Fruit fly (Drosophila melanogaster): Measurements from ENCODE around the gene Pli.

Pli gene

DNA sequence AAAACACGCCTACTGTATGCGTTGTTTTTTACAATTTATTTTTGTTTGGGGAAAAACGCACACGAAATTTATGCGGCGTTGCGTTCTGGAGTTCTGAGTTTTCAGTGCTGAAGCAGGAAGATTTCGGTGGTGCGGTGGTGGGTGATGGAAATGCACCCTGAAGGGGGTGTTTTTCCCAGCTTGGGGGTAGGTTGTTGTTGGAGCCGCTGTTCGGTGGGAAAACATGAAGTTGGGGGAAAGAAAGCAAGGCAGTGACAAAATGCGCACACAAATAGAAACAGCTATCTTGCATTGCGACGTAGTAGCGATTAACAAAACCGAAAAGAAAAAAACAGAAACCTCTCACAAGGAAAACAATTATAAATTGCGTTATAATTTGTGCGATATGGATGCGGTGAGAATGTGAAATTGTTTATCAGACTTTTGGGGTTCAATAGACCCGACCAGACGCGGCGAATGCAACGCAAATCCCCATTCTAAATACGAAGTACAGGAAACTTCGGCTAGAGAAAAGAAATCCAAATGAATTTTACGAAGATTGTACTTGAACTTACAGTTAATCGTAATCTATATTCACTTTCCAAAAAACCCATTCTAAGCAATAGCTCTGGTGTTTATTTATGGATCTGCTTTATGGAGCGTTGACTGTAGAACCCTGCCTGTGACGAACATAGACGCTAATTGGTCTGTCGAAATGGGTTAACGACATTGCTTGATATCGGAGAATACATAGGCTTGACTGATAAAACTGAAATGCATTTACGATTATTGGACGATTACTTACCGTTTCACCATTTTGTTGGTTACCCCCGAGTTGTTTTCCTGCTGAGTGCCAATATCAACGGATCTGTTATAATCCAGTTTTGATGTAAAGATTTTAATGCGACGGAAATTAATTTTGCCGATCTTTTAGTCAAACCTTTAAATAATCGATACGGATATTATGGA is 1.3 kb downstream of the Pli start (continued):
- no peak for TF ChIP-seq CG18764 (GFP tag; optimal IDR thresholded peaks at IDR 0.05)
- TF ChIP-seq Atf6 (GFP tag; IDR thresholded peaks at IDR 0.05), result peak; percentile 22; the same call in 1 of the 2 replicates
- no peak for TF ChIP-seq ab (GFP tag; optimal IDR thresholded peaks at IDR 0.05)
- TF ChIP-seq D19B (GFP tag; optimal IDR thresholded peaks at IDR 0.05), result no peak
- no peak for TF ChIP-seq Mes4 (GFP tag; optimal IDR thresholded peaks at IDR 0.05)
- TF ChIP-seq CG2712 (tag; optimal IDR thresholded peaks at IDR 0.05), result peak; percentile 36
- TF ChIP-seq CG30020 (tag; optimal IDR thresholded peaks at IDR 0.05), result no peak
- no peak for TF ChIP-seq esg (GFP tag; conservative IDR thresholded peaks at IDR 0.05)
- no peak for TF ChIP-seq CG1529 (GFP tag; optimal IDR thresholded peaks at IDR 0.05)
- TF ChIP-seq exex (tag; optimal IDR thresholded peaks at IDR 0.05), result no peak
- TF ChIP-seq CG2202 (tag; optimal IDR thresholded peaks at IDR 0.05), result peak; percentile 24
- TF ChIP-seq NFAT (GFP tag; IDR thresholded peaks at IDR 0.05), result no peak
- no peak for TF ChIP-seq Chrac-16 (GFP tag; optimal IDR thresholded peaks at IDR 0.05)
- no peak for TF ChIP-seq Hmx (GFP tag; optimal IDR thresholded peaks at IDR 0.05)
- no peak for TF ChIP-seq Taf1 (GFP tag; IDR thresholded peaks at IDR 0.05)
- TF ChIP-seq CG6765 (GFP tag; optimal IDR thresholded peaks at IDR 0.05), result no peak
- TF ChIP-seq trem (tag; optimal IDR thresholded peaks at IDR 0.05), result no peak
- TF ChIP-seq lbe (GFP tag; optimal IDR thresholded peaks at IDR 0.05), result peak; percentile 85
- no peak for TF ChIP-seq CG6854 (GFP tag; optimal IDR thresholded peaks at IDR 0.05)
- TF ChIP-seq ems (GFP tag; optimal IDR thresholded peaks at IDR 0.05), result no peak
- peak; percentile 25 for TF ChIP-seq ind (GFP tag; optimal IDR thresholded peaks at IDR 0.05)
- no peak for TF ChIP-seq CG4328 (GFP tag; optimal IDR thresholded peaks at IDR 0.05)
- no peak for TF ChIP-seq disco-r (GFP tag; optimal IDR thresholded peaks at IDR 0.05)
- no peak for TF ChIP-seq NfI (GFP tag; optimal IDR thresholded peaks at IDR 0.05)
- TF ChIP-seq luna (GFP tag; optimal IDR thresholded peaks at IDR 0.05), result no peak
- TF ChIP-seq hth (optimal IDR thresholded peaks at IDR 0.05), result no peak
- no peak for TF ChIP-seq salm (tag; optimal IDR thresholded peaks at IDR 0.05)
- TF ChIP-seq cad (GFP tag; optimal IDR thresholded peaks at IDR 0.05), result no peak
- TF ChIP-seq CG13424 (tag; optimal IDR thresholded peaks at IDR 0.05), result peak; percentile 42
- no peak for TF ChIP-seq CG14860 (GFP tag; IDR thresholded peaks at IDR 0.05; ENCODE audit: partially characterized antibody)
- TF ChIP-seq CG8388 (GFP tag; optimal IDR thresholded peaks at IDR 0.05), result peak; percentile 3
- no peak for TF ChIP-seq CG4820 (GFP tag; optimal IDR thresholded peaks at IDR 0.05)
- TF ChIP-seq Xrp1 (GFP tag; IDR thresholded peaks at IDR 0.05), result peak; percentile 50; the same call in 1 of the 2 replicates
- TF ChIP-seq HLH4C (GFP tag; IDR thresholded peaks at IDR 0.05; ENCODE audit: partially characterized antibody), result no peak
- TF ChIP-seq CG15269 (tag; optimal IDR thresholded peaks at IDR 0.05), result peak; percentile 35
- TF ChIP-seq CG4854 (GFP tag; optimal IDR thresholded peaks at IDR 0.05), result no peak
- 0 out of 2 replicates have a peak, but pooled peaks have one; percentile 32 for TF ChIP-seq seq (GFP tag; IDR thresholded peaks at IDR 0.05)
- peak; percentile 87 for TF ChIP-seq sens (GFP tag)
- TF ChIP-seq CG7271 (tag; optimal IDR thresholded peaks at IDR 0.05), result no peak
- no peak for TF ChIP-seq run (tag; optimal IDR thresholded peaks at IDR 0.05)
- peak; percentile 17 for TF ChIP-seq jing (GFP tag; optimal IDR thresholded peaks at IDR 0.05)
- no peak for TF ChIP-seq CG43689 (GFP tag; IDR thresholded peaks at IDR 0.05)
- TF ChIP-seq CG7987 (GFP tag; optimal IDR thresholded peaks at IDR 0.05), result no peak
- peak in 1 of 2 experiments; percentile 59 for TF ChIP-seq bsh (GFP tag; optimal IDR thresholded peaks at IDR 0.05)
- TF ChIP-seq Tbp (GFP tag; optimal IDR thresholded peaks at IDR 0.05), result no peak
- no peak for TF ChIP-seq pan (optimal IDR thresholded peaks at IDR 0.05)
- peak in 1 of 2 experiments; percentile 5 for TF ChIP-seq pan (GFP tag; optimal IDR thresholded peaks at IDR 0.05 in 1 of 2, IDR thresholded peaks at IDR 0.05 in 1 of 2)
- TF ChIP-seq CG6683 (GFP tag; optimal IDR thresholded peaks at IDR 0.05), result no peak
- TF ChIP-seq CG33557 (GFP tag; optimal IDR thresholded peaks at IDR 0.05), result no peak

All from whole organism, embryonic.